Worm (Caenorhabditis elegans): ENCODE data around the gene M60.4.

- no peak for TF ChIP-seq hlh-8 (tag; optimal IDR thresholded peaks at IDR 0.05)
- TF ChIP-seq ahr-1 (tag; optimal IDR thresholded peaks at IDR 0.05): no peak
- TF ChIP-seq sox-4 (tag; optimal IDR thresholded peaks at IDR 0.05): no peak
- no peak for TF ChIP-seq F13H6.1 (tag; optimal IDR thresholded peaks at IDR 0.05)
- TF ChIP-seq fkh-6 (tag; optimal IDR thresholded peaks at IDR 0.05): no peak
- TF ChIP-seq pha-4 (tag; optimal IDR thresholded peaks at IDR 0.05): no peak
- TF ChIP-seq ceh-19 (GFP tag; optimal IDR thresholded peaks at IDR 0.05): no peak
- TF ChIP-seq unc-3 (GFP tag; conservative IDR thresholded peaks at IDR 0.05): no peak
- no peak for TF ChIP-seq unc-3 (tag; optimal IDR thresholded peaks at IDR 0.05)
- TF ChIP-seq pax-1 (tag; optimal IDR thresholded peaks at IDR 0.05): no peak
- no peak for TF ChIP-seq pag-3 (tag; optimal IDR thresholded peaks at IDR 0.05; ENCODE audit: borderline replicate concordance)
- no peak for TF ChIP-seq ceh-45 (GFP tag; IDR thresholded peaks at IDR 0.05)
- TF ChIP-seq dmd-4 (tag; optimal IDR thresholded peaks at IDR 0.05; ENCODE audit: borderline replicate concordance): no peak
Measured at ce11 chrX:8274869-8275268, 38.8 kb upstream of the M60.4 start, which contains the start of gene ksr-1.
